Worm (Caenorhabditis elegans): ENCODE measurements around the gene F13A2.5.

The F13A2.5 gene

DNA sequence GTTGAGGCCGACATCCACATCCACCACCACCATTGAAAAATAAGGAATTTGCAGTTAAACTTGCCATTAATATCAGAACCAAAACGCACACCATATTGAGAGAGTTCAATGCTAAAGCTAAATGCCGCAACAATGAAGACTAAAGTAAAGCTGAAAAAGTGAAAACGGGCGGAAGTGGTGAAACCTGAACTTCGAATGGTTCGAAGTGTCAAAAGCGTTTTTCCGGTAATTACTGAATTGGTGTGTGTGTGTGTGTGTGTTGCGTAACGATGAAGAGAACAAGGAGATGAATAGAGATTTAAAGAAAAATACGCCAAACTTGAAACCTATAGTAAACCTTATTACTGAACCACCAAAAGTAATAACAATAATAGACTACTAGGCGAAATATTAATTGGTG is 37.2 kb downstream of the F13A2.5 start, which contains the start of gene grl-13:
TSS of gene grl-13 (minus strand) at position 101 of the 400 bp plus-strand sequence.
- no peak for TF ChIP-seq tbx-8 (GFP tag; optimal IDR thresholded peaks at IDR 0.05)
- TF ChIP-seq mab-5 (tag; optimal IDR thresholded peaks at IDR 0.05), result no peak
- TF ChIP-seq pha-4 (tag; optimal IDR thresholded peaks at IDR 0.05), result no peak
- TF ChIP-seq snpc-4 (tag; optimal IDR thresholded peaks at IDR 0.05), result no peak
- TF ChIP-seq elt-1 (tag; optimal IDR thresholded peaks at IDR 0.05; ENCODE audit: borderline replicate concordance, insufficient read depth), result no peak
- no peak for TF ChIP-seq drap-1 (GFP tag; optimal IDR thresholded peaks at IDR 0.05)
- TF ChIP-seq lin-13 (tag; optimal IDR thresholded peaks at IDR 0.05), result no peak
- TF ChIP-seq sem-2 (GFP tag; optimal IDR thresholded peaks at IDR 0.05), result no peak
- no peak for TF ChIP-seq sptf-1 (tag; optimal IDR thresholded peaks at IDR 0.05)
- no peak for TF ChIP-seq nhr-28 (tag; optimal IDR thresholded peaks at IDR 0.05)
- no peak for TF ChIP-seq flh-1 (GFP tag; optimal IDR thresholded peaks at IDR 0.05)
- TF ChIP-seq unc-39 (tag; optimal IDR thresholded peaks at IDR 0.05), result no peak
- TF ChIP-seq lin-32 (GFP tag; optimal IDR thresholded peaks at IDR 0.05), result no peak
- TF ChIP-seq cnd-1 (tag; optimal IDR thresholded peaks at IDR 0.05), result no peak
- TF ChIP-seq ceh-43 (GFP tag; optimal IDR thresholded peaks at IDR 0.05), result no peak
- no peak for TF ChIP-seq mls-2 (tag; optimal IDR thresholded peaks at IDR 0.05)
- no peak for TF ChIP-seq unc-62 (GFP tag; optimal IDR thresholded peaks at IDR 0.05)
- TF ChIP-seq ces-1 (GFP tag; optimal IDR thresholded peaks at IDR 0.05), result no peak
- no peak for TF ChIP-seq nhr-237 (tag; optimal IDR thresholded peaks at IDR 0.05)
- no peak for TF ChIP-seq ceh-83 (GFP tag; optimal IDR thresholded peaks at IDR 0.05)

DNA sequence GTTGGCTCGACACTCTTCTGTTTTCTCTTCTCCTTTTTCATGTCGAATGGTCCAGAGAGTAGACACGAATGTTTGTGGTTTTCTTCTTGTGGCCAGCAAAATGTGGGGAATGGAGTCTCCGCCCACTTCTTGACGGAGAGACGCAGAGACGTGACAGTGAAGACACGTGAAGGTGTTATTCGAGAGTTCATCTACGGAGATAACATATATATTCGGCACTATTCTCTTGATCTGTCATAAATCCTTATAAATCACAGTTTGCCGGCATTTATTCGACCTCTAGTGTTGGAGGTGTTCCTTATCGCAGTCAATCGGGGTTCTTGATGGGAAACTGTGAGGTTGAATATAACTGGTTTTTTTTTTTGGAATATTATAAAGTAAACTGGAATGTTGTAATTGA is 40.3 kb downstream of the F13A2.5 start, which contains the start of gene F32D1.3:
TSS of gene F32D1.3 (minus strand) at position 65 of the 400 bp plus-strand sequence.
- TF ChIP-seq nhr-2 (tag; optimal IDR thresholded peaks at IDR 0.05), result peak; percentile 19
- no peak for TF ChIP-seq zip-8 (tag; optimal IDR thresholded peaks at IDR 0.05)
- peak; percentile 69 for TF ChIP-seq elt-1 (tag; optimal IDR thresholded peaks at IDR 0.05; ENCODE audit: borderline replicate concordance, insufficient read depth)
- TF ChIP-seq elt-3 (tag; optimal IDR thresholded peaks at IDR 0.05), result peak; percentile 37
- no peak for TF ChIP-seq lin-13 (tag; optimal IDR thresholded peaks at IDR 0.05)
- TF ChIP-seq unc-62 (GFP tag; optimal IDR thresholded peaks at IDR 0.05), result peak; percentile 51

DNA sequence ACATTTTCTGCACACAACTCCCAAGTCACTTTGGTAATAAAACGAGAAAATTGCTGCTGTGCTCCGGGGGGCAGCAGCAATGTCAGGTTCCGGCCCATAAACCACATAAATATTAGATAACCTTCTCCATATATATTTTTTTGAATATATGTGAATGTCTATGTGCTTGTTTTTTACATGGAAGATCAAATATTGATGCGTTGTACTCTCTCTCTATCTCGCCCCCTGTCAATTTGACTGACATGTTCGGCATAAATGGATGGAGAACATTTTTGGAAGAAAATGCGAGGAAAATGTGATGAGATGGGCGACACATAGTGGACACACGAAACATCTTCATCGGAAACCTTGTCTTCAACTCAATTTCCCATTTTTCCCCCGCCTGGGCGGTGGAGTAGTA is 41.7 kb downstream of the F13A2.5 start:
- TF ChIP-seq ztf-11 (tag; optimal IDR thresholded peaks at IDR 0.05) (no peak), zip-8 (tag; optimal IDR thresholded peaks at IDR 0.05) (no peak), unc-62 (GFP tag; optimal IDR thresholded peaks at IDR 0.05) (peak; percentile 42)

DNA sequence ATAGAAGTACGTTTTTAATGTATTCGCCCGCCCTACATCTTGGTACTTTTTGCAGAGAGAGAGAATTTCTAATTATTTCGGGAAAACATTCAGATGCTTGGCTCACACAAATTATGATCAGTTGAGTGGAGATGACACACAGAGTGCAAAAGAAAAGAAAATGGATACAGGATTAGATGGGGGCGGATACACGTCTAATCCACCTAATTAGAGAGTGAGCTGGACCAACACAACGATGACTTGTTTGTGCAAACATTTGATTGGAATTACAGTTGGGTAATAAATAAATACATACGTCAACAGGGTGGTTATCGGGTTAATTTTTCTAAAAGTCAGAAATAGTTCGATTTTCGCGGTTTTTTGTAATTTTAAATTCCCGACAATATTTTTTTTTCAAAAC is 42.6 kb downstream of the F13A2.5 start:
- TF ChIP-seq hlh-1 (tag; optimal IDR thresholded peaks at IDR 0.05), result no peak
- TF ChIP-seq nhr-2 (tag; optimal IDR thresholded peaks at IDR 0.05), result no peak
- no peak for TF ChIP-seq mab-5 (tag; optimal IDR thresholded peaks at IDR 0.05)
- no peak for TF ChIP-seq mep-1 (tag; optimal IDR thresholded peaks at IDR 0.05)
- TF ChIP-seq elt-1 (tag; optimal IDR thresholded peaks at IDR 0.05; ENCODE audit: borderline replicate concordance, insufficient read depth), result no peak
- TF ChIP-seq zip-8 (tag; optimal IDR thresholded peaks at IDR 0.05), result no peak
- peak; percentile 80 for TF ChIP-seq ces-1 (GFP tag; optimal IDR thresholded peaks at IDR 0.05)
- no peak for TF ChIP-seq unc-120 (tag; optimal IDR thresholded peaks at IDR 0.05; ENCODE audit: poor library complexity, severe bottlenecking)
- TF ChIP-seq M03D4.4 (tag; optimal IDR thresholded peaks at IDR 0.05), result no peak
- TF ChIP-seq ham-2 (GFP tag; optimal IDR thresholded peaks at IDR 0.05), result no peak
- TF ChIP-seq snpc-4 (tag; optimal IDR thresholded peaks at IDR 0.05), result no peak
- TF ChIP-seq nhr-76 (tag; optimal IDR thresholded peaks at IDR 0.05), result no peak
- no peak for TF ChIP-seq nhr-12 (tag; optimal IDR thresholded peaks at IDR 0.05)
- TF ChIP-seq lin-32 (GFP tag; optimal IDR thresholded peaks at IDR 0.05), result no peak
- TF ChIP-seq nhr-28 (tag; optimal IDR thresholded peaks at IDR 0.05), result no peak
- TF ChIP-seq bed-3 (GFP tag; optimal IDR thresholded peaks at IDR 0.05), result no peak
- TF ChIP-seq mls-2 (tag; optimal IDR thresholded peaks at IDR 0.05), result peak; percentile 26

DNA sequence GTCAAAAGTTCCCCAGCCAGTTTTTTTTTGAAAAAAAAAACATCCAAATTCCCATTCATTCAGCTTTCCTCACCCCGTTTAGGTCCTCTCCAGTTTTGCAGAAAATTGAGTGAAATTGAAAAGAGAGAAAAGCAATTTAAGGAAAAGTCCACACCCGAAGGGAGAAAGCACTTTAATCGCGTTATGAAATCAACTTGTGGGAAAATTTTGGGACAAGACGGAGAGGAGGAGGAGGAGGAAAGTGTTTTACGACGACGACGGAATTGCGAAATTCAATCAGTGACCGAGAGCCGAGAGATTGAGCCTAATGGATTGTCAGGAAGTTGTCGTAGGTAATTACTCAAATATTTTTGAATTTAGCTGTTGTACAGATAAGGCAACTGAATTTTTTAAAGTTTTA is 44.4 kb downstream of the F13A2.5 start:
- no peak for TF ChIP-seq unc-39 (tag; optimal IDR thresholded peaks at IDR 0.05)
- TF ChIP-seq sem-2 (GFP tag; optimal IDR thresholded peaks at IDR 0.05), result no peak
- TF ChIP-seq elt-1 (tag; optimal IDR thresholded peaks at IDR 0.05; ENCODE audit: borderline replicate concordance, insufficient read depth), result no peak
- no peak for TF ChIP-seq sptf-1 (tag; optimal IDR thresholded peaks at IDR 0.05)
- TF ChIP-seq ces-1 (GFP tag; optimal IDR thresholded peaks at IDR 0.05), result peak; percentile 100
- TF ChIP-seq blmp-1 (tag; optimal IDR thresholded peaks at IDR 0.05), result no peak
- peak; percentile 35 for TF ChIP-seq unc-62 (GFP tag; optimal IDR thresholded peaks at IDR 0.05)
- no peak for TF ChIP-seq M03D4.4 (tag; optimal IDR thresholded peaks at IDR 0.05)

All from whole organism, mixed stage, embryonic.